Fruit fly (Drosophila melanogaster): Measurements from ENCODE around the gene Arv1.

DNA sequence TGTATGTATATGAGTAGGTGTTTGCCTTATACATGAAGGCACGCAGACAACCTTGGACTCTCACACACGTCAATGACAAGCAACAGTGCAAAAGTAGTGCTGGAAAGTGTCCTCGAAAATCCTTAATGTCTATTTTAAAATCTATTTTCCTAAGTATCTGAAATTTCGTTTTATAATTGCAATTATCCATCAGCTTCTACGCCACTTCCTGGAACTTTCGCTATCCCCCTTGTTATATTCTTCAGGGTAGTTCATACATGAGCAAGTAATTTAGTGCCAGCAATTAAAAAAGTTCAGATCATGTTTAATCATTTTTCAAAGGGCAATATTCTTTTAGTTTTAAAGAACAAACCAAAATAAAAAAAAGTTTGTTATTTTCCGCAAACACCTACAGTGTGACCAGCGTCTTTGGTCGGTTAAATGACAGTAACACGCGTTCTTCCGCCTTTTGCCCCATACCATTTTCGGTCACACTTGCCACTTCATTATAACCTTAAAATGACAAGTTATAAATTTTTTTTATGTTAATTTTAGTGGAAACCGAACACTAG lies 12.3 kb downstream of the Arv1 start:
- no peak for TF ChIP-seq psq (optimal IDR thresholded peaks at IDR 0.05)
- no peak for TF ChIP-seq EcR (GFP tag; optimal IDR thresholded peaks at IDR 0.05)
